Worm (Caenorhabditis elegans) whole organism, L2 larva: ENCODE data around the gene plep-1.
A peak's percentile ranks its signal among the peaks of the same experiment; 100 is the strongest.

ENCODE experiments used
- C34F6.9 ChIP-seq: fragments of 150-350 bp; optimal IDR thresholded peaks from 2 replicates; lab custom pipeline; 2014; ENCODE audit warnings: missing biosample characterization, missing genetic modification characterization
- R02D3.7 ChIP-seq: fragments of 150-350 bp; optimal IDR thresholded peaks from 2 replicates; lab custom pipeline; 2014; ENCODE audit warnings: missing biosample characterization, missing genetic modification characterization
- Y55F3AM.14 ChIP-seq: fragments of 200-800 bp; sonication (Bioruptor generic); optimal IDR thresholded peaks from 2 replicates; lab custom pipeline; 2018; ENCODE audit warnings: mild to moderate bottlenecking, missing genetic modification characterization, missing compliant biosample characterization
- ZK546.5 ChIP-seq: sonication (generic microtip); optimal IDR thresholded peaks from 2 replicates; lab custom pipeline; 2017; ENCODE audit warnings: missing biosample characterization, missing genetic modification characterization
- aly-2 ChIP-seq: fragments of 150-350 bp; optimal IDR thresholded peaks from 2 replicates; lab custom pipeline; 2014; ENCODE audit warnings: missing biosample characterization, missing genetic modification characterization
- ama-1 ChIP-seq: fragments of 150-350 bp; optimal IDR thresholded peaks from 2 replicates; lab custom pipeline; 2018; ENCODE audit warnings: inconsistent platforms
- blmp-1 ChIP-seq: sonication (generic microtip); optimal IDR thresholded peaks from 2 replicates; lab custom pipeline; 2017; ENCODE audit warnings: missing genetic modification characterization, mild to moderate bottlenecking, missing compliant biosample characterization, antibody characterized with exemption, moderate library complexity; ENCODE audit not compliant: insufficient read depth
- ceh-16 ChIP-seq: fragments of 150-350 bp; optimal IDR thresholded peaks from 2 replicates; lab custom pipeline; 2014; ENCODE audit warnings: missing biosample characterization, missing genetic modification characterization
- crh-2 ChIP-seq: sonication (generic microtip); optimal IDR thresholded peaks from 2 replicates; lab custom pipeline; 2017; ENCODE audit warnings: missing biosample characterization, missing genetic modification characterization
- dmd-4 ChIP-seq: sonication (generic microtip); optimal IDR thresholded peaks from 2 replicates; lab custom pipeline; 2017; ENCODE audit warnings: missing biosample characterization, missing genetic modification characterization
- egl-27 ChIP-seq: sonication (generic microtip); optimal IDR thresholded peaks from 3 replicates; lab custom pipeline; 2017; ENCODE audit warnings: missing biosample characterization, missing genetic modification reagents, missing genetic modification characterization
- elt-1 ChIP-seq: fragments of 150-350 bp; optimal IDR thresholded peaks from 2 replicates; lab custom pipeline; 2014; ENCODE audit warnings: missing biosample characterization, missing genetic modification characterization
- elt-3 ChIP-seq: sonication (generic microtip); optimal IDR thresholded peaks from 2 replicates; lab custom pipeline; 2017; ENCODE audit warnings: missing biosample characterization, missing genetic modification characterization
- fos-1 ChIP-seq: fragments of 150-350 bp; optimal IDR thresholded peaks from 2 replicates; lab custom pipeline; 2014; ENCODE audit warnings: missing biosample characterization, missing genetic modification characterization
- gmeb-1 ChIP-seq: fragments of 150-350 bp; optimal IDR thresholded peaks from 2 replicates; lab custom pipeline; 2014; ENCODE audit warnings: missing biosample characterization, missing genetic modification characterization
- lin-11 ChIP-seq: fragments of 150-350 bp; sonication (generic microtip); optimal IDR thresholded peaks from 2 replicates; lab custom pipeline; 2014; ENCODE audit warnings: missing biosample characterization, missing genetic modification characterization, inconsistent platforms, mixed read lengths
- lin-13 ChIP-seq: fragments of 150-350 bp; optimal IDR thresholded peaks from 2 replicates; lab custom pipeline; 2014; ENCODE audit warnings: missing biosample characterization, missing genetic modification reagents, missing genetic modification characterization
- lin-39 ChIP-seq: fragments of 150-350 bp; optimal IDR thresholded peaks from 2 replicates; lab custom pipeline; 2014; ENCODE audit warnings: missing biosample characterization, missing genetic modification reagents, missing genetic modification characterization
- lsy-2 ChIP-seq, 2 experiments: fragments of 150-350 bp in 1 of 2; sonication (generic microtip) in 1 of 2; optimal IDR thresholded peaks; 2 replicates each; lab custom pipeline; 2014 to 2017; ENCODE audit warnings: missing biosample characterization in 2 of 2, missing genetic modification characterization in 2 of 2
- mab-5 ChIP-seq: fragments of 150-350 bp; optimal IDR thresholded peaks from 2 replicates; lab custom pipeline; 2014; ENCODE audit warnings: missing biosample characterization, missing genetic modification characterization
- mdl-1 ChIP-seq, 2 experiments: fragments of 150-350 bp in 1 of 2; sonication (generic microtip) in 1 of 2; optimal IDR thresholded peaks; 2 replicates each; lab custom pipeline; 2017; ENCODE audit warnings: missing biosample characterization in 2 of 2, missing genetic modification characterization in 2 of 2
- nhr-10 ChIP-seq: sonication (generic microtip); optimal IDR thresholded peaks from 2 replicates; lab custom pipeline; 2017; ENCODE audit warnings: missing biosample characterization, missing genetic modification characterization
- nhr-11 ChIP-seq: fragments of 150-350 bp; optimal IDR thresholded peaks from 2 replicates; lab custom pipeline; 2014; ENCODE audit warnings: missing biosample characterization, missing genetic modification characterization
- nhr-12 ChIP-seq: fragments of 150-350 bp; optimal IDR thresholded peaks from 2 replicates; lab custom pipeline; 2014; ENCODE audit warnings: missing biosample characterization, missing genetic modification characterization
- nhr-129 ChIP-seq: fragments of 150-350 bp; optimal IDR thresholded peaks from 2 replicates; lab custom pipeline; 2014; ENCODE audit warnings: missing biosample characterization, missing genetic modification characterization
- nhr-21 ChIP-seq: fragments of 150-350 bp; optimal IDR thresholded peaks from 2 replicates; lab custom pipeline; 2014; ENCODE audit warnings: missing biosample characterization, missing genetic modification characterization
- nhr-23 ChIP-seq: fragments of 150-350 bp; optimal IDR thresholded peaks from 2 replicates; lab custom pipeline; 2014; ENCODE audit warnings: missing biosample characterization, missing genetic modification reagents, missing genetic modification characterization
- nhr-237 ChIP-seq: fragments of 150-350 bp; optimal IDR thresholded peaks from 2 replicates; lab custom pipeline; 2014; ENCODE audit warnings: missing biosample characterization, missing genetic modification characterization
- nhr-25 ChIP-seq: fragments of 150-350 bp; sonication (generic microtip); optimal IDR thresholded peaks from 3 replicates; lab custom pipeline; 2014; ENCODE audit warnings: missing biosample characterization, missing genetic modification characterization
- nhr-6 ChIP-seq: fragments of 150-350 bp; optimal IDR thresholded peaks from 2 replicates; lab custom pipeline; 2014; ENCODE audit warnings: missing biosample characterization, missing genetic modification characterization
- sem-4 ChIP-seq: fragments of 150-350 bp; optimal IDR thresholded peaks from 2 replicates; lab custom pipeline; 2014; ENCODE audit warnings: missing biosample characterization, missing genetic modification reagents, missing genetic modification characterization
- skn-1 ChIP-seq: sonication (generic microtip); optimal IDR thresholded peaks from 2 replicates; lab custom pipeline; 2017; ENCODE audit warnings: missing biosample characterization, missing genetic modification characterization
- sma-3 ChIP-seq: sonication (generic microtip); optimal IDR thresholded peaks from 2 replicates; lab custom pipeline; 2016; ENCODE audit warnings: missing genetic modification reagents, missing genetic modification characterization, missing compliant biosample characterization
- sma-9 ChIP-seq, 2 experiments: fragments of 150-350 bp in 1 of 2; sonication (generic microtip) in 1 of 2; optimal IDR thresholded peaks; 2 replicates each; lab custom pipeline; 2014 to 2016; ENCODE audit warnings: missing genetic modification characterization in 2 of 2, mild to moderate bottlenecking in 1 of 2, missing biosample characterization in 1 of 2, missing compliant biosample characterization in 1 of 2, missing genetic modification reagents in 1 of 2, moderate library complexity in 1 of 2
- snpc-4 ChIP-seq: fragments of 150-350 bp; optimal IDR thresholded peaks from 2 replicates; lab custom pipeline; 2014; ENCODE audit warnings: missing biosample characterization, missing genetic modification characterization
- unc-55 ChIP-seq: fragments of 150-350 bp; sonication (generic microtip); optimal IDR thresholded peaks from 3 replicates; lab custom pipeline; 2014; ENCODE audit warnings: missing biosample characterization, missing genetic modification reagents, missing genetic modification characterization
- unc-62 ChIP-seq: fragments of 150-350 bp; optimal IDR thresholded peaks from 2 replicates; lab custom pipeline; 2014; ENCODE audit warnings: missing biosample characterization, missing genetic modification reagents, missing genetic modification characterization
- zag-1 ChIP-seq: fragments of 150-350 bp; optimal IDR thresholded peaks from 2 replicates; lab custom pipeline; 2014; ENCODE audit warnings: missing biosample characterization, missing genetic modification characterization
- ztf-1 ChIP-seq: fragments of 200-800 bp; sonication (Bioruptor generic); conservative IDR thresholded peaks from 2 replicates; pipeline ENCODE4 v1.3.6; 2022; ENCODE audit warnings: missing genetic modification characterization, missing compliant biosample characterization

Gene plep-1

ce11 chrII:4326420-4326819 is 14.4 kb upstream of the plep-1 start, which contains the start of gene pfd-2:
pfd-2 (plus strand) TSS chrII:4326720.
- TF ChIP-seq nhr-25 (tag; lab: Kevin White, UChicago) (no peak), elt-3 (no peak), aly-2 (tag; lab: Kevin White, UChicago) (no peak), lin-11 (tag; lab: Kevin White, UChicago) (no peak), snpc-4 (tag; lab: Kevin White, UChicago) (no peak), sem-4 (tag; lab: Kevin White, UChicago) (no peak), nhr-6 (no peak), mab-5 (tag; lab: Kevin White, UChicago) (no peak), dmd-4 (tag; lab: Kevin White, UChicago) (no peak), skn-1 (tag; lab: Kevin White, UChicago) (no peak), nhr-23 (no peak), lin-39 (tag; lab: Kevin White, UChicago) (no peak), nhr-10 (tag; lab: Kevin White, UChicago) (no peak), sma-3 (GFP tag; lab: Kevin White, UChicago) (no peak), crh-2 (tag; lab: Kevin White, UChicago) (no peak), fos-1 (no peak), ZK546.5 (tag; lab: Kevin White, UChicago) (no peak), Y55F3AM.14 (GFP tag; lab: Kevin White, UChicago) (no peak)

ce11 chrII:4324061-4324460 is 12.0 kb upstream of the plep-1 start, which contains the start of gene mog-2:
mog-2 (plus strand) TSS chrII:4324361.
- no peak for TF ChIP-seq dmd-4 (tag; lab: Kevin White, UChicago)
- no peak for TF ChIP-seq nhr-237 (tag; lab: Kevin White, UChicago)
- TF ChIP-seq nhr-21: no peak
- no peak for TF ChIP-seq snpc-4 (tag; lab: Kevin White, UChicago)
- TF ChIP-seq ceh-16 (tag; lab: Kevin White, UChicago): no peak
- TF ChIP-seq nhr-12 (tag; lab: Kevin White, UChicago): no peak
- TF ChIP-seq sem-4 (tag; lab: Kevin White, UChicago): no peak
- no peak for TF ChIP-seq Y55F3AM.14 (GFP tag; lab: Kevin White, UChicago)
- no peak for TF ChIP-seq egl-27 (tag; lab: Kevin White, UChicago)
- TF ChIP-seq nhr-129 (tag; lab: Kevin White, UChicago): no peak
- no peak for TF ChIP-seq ZK546.5 (tag; lab: Kevin White, UChicago)
- TF ChIP-seq elt-3: no peak
- no peak for TF ChIP-seq mdl-1 (tag; optimal IDR thresholded peaks at IDR 0.05; lab: Kevin White, UChicago)
- no peak for TF ChIP-seq ztf-1 (GFP tag; lab: Robert Waterston, UW)
- no peak for TF ChIP-seq nhr-23
- no peak for TF ChIP-seq aly-2 (tag; lab: Kevin White, UChicago)

- TF ChIP-seq mdl-1 (tag; optimal IDR thresholded peaks at IDR 0.05; lab: Kevin White, UChicago): no peak
- no peak for TF ChIP-seq unc-62
- TF ChIP-seq egl-27 (tag; lab: Kevin White, UChicago): no peak
- no peak for TF ChIP-seq nhr-23
- no peak for TF ChIP-seq sma-9 (GFP tag; optimal IDR thresholded peaks at IDR 0.05; lab: Kevin White, UChicago)
- no peak for TF ChIP-seq sma-9 (tag; optimal IDR thresholded peaks at IDR 0.05; lab: Kevin White, UChicago)
- TF ChIP-seq R02D3.7 (tag; lab: Kevin White, UChicago): peak; percentile 18
- no peak for TF ChIP-seq nhr-129 (tag; lab: Kevin White, UChicago)
- peak; percentile 31 for TF ChIP-seq C34F6.9
- TF ChIP-seq snpc-4 (tag; lab: Kevin White, UChicago): no peak
- TF ChIP-seq unc-55 (GFP tag; lab: Kevin White, UChicago): peak; percentile 33
- no peak for TF ChIP-seq nhr-25 (tag; lab: Kevin White, UChicago)
- no peak for TF ChIP-seq ZK546.5 (tag; lab: Kevin White, UChicago)
- peak; percentile 2 for TF ChIP-seq sma-3 (GFP tag; lab: Kevin White, UChicago)
- TF ChIP-seq nhr-12 (tag; lab: Kevin White, UChicago): no peak
- no peak for TF ChIP-seq zag-1 (tag; lab: Kevin White, UChicago)
- TF ChIP-seq ama-1 (lab: Kevin White, UChicago): no peak
- TF ChIP-seq lsy-2 (tag; optimal IDR thresholded peaks at IDR 0.05; lab: Kevin White, UChicago): peak in 1 of 2 experiments; percentile 27
- peak; percentile 20 for TF ChIP-seq gmeb-1
- TF ChIP-seq nhr-11 (tag; lab: Kevin White, UChicago): no peak
These were observed 10.9 kb upstream of the plep-1 start, which contains the start of gene H20J04.6 for ce11 chrII:4322871-4323270. H20J04.6 (plus strand) TSS chrII:4323256.

- TF ChIP-seq nhr-237 (tag; lab: Kevin White, UChicago): no peak
- TF ChIP-seq lsy-2 (tag; optimal IDR thresholded peaks at IDR 0.05; lab: Kevin White, UChicago): no peak
- TF ChIP-seq blmp-1 (tag; lab: Kevin White, UChicago): no peak
- TF ChIP-seq elt-1: no peak
- no peak for TF ChIP-seq lin-13 (GFP tag; lab: Kevin White, UChicago)
- no peak for TF ChIP-seq mab-5 (tag; lab: Kevin White, UChicago)
These were observed 9.8 kb upstream of the plep-1 start, which contains the start of gene Y52E8A.1 for ce11 chrII:4321766-4322165. Y52E8A.1 (plus strand) TSS chrII:4322066.
